Worm (Caenorhabditis elegans): Measurements from ENCODE around the gene prdx-2.

ce11 chrII:5328912-5329311, 49.1 kb upstream of the prdx-2 start:
- TF ChIP-seq lin-13 (tag; optimal IDR thresholded peaks at IDR 0.05) (no peak), ces-1 (GFP tag; optimal IDR thresholded peaks at IDR 0.05) (no peak), unc-39 (tag; optimal IDR thresholded peaks at IDR 0.05) (no peak), hlh-1 (tag; optimal IDR thresholded peaks at IDR 0.05) (no peak), ztf-11 (tag; optimal IDR thresholded peaks at IDR 0.05) (no peak), elt-1 (tag; optimal IDR thresholded peaks at IDR 0.05; ENCODE audit: borderline replicate concordance, insufficient read depth) (peak; percentile 31), pha-4 (tag; optimal IDR thresholded peaks at IDR 0.05) (no peak), nhr-28 (tag; optimal IDR thresholded peaks at IDR 0.05) (no peak), bed-3 (GFP tag; optimal IDR thresholded peaks at IDR 0.05) (no peak), unc-62 (GFP tag; optimal IDR thresholded peaks at IDR 0.05) (no peak), lsy-2 (tag; optimal IDR thresholded peaks at IDR 0.05) (no peak)
